Worm (Caenorhabditis elegans) whole organism, L2 larva: ENCODE data around the gene rsp-4.
A peak's percentile ranks its signal among the peaks of the same experiment; 100 is the strongest.

Source experiments
- C34F6.9 ChIP-seq: fragments of 150-350 bp; optimal IDR thresholded peaks from 2 replicates; lab custom pipeline; 2014; ENCODE audit warnings: missing biosample characterization, missing genetic modification characterization
- F13H6.1 ChIP-seq: sonication (generic microtip); optimal IDR thresholded peaks from 2 replicates; lab custom pipeline; 2016; ENCODE audit warnings: missing genetic modification characterization, missing compliant biosample characterization
- alr-1 ChIP-seq: fragments of 150-350 bp; optimal IDR thresholded peaks from 2 replicates; lab custom pipeline; 2014; ENCODE audit warnings: missing biosample characterization, missing genetic modification characterization
- blmp-1 ChIP-seq: sonication (generic microtip); optimal IDR thresholded peaks from 2 replicates; lab custom pipeline; 2017; ENCODE audit warnings: missing genetic modification characterization, mild to moderate bottlenecking, missing compliant biosample characterization, antibody characterized with exemption, moderate library complexity; ENCODE audit not compliant: insufficient read depth
- ceh-16 ChIP-seq: fragments of 150-350 bp; optimal IDR thresholded peaks from 2 replicates; lab custom pipeline; 2014; ENCODE audit warnings: missing biosample characterization, missing genetic modification characterization
- crh-2 ChIP-seq: sonication (generic microtip); optimal IDR thresholded peaks from 2 replicates; lab custom pipeline; 2017; ENCODE audit warnings: missing biosample characterization, missing genetic modification characterization
- fos-1 ChIP-seq: fragments of 150-350 bp; optimal IDR thresholded peaks from 2 replicates; lab custom pipeline; 2014; ENCODE audit warnings: missing biosample characterization, missing genetic modification characterization
- gmeb-1 ChIP-seq: fragments of 150-350 bp; optimal IDR thresholded peaks from 2 replicates; lab custom pipeline; 2014; ENCODE audit warnings: missing biosample characterization, missing genetic modification characterization
- lin-13 ChIP-seq: fragments of 150-350 bp; optimal IDR thresholded peaks from 2 replicates; lab custom pipeline; 2014; ENCODE audit warnings: missing biosample characterization, missing genetic modification reagents, missing genetic modification characterization
- lsy-2 ChIP-seq, 2 experiments: fragments of 150-350 bp in 1 of 2; sonication (generic microtip) in 1 of 2; optimal IDR thresholded peaks; 2 replicates each; lab custom pipeline; 2014 to 2017; ENCODE audit warnings: missing biosample characterization in 2 of 2, missing genetic modification characterization in 2 of 2
- mdl-1 ChIP-seq, 2 experiments: fragments of 150-350 bp in 1 of 2; sonication (generic microtip) in 1 of 2; optimal IDR thresholded peaks; 2 replicates each; lab custom pipeline; 2017; ENCODE audit warnings: missing biosample characterization in 2 of 2, missing genetic modification characterization in 2 of 2
- nhr-11 ChIP-seq: fragments of 150-350 bp; optimal IDR thresholded peaks from 2 replicates; lab custom pipeline; 2014; ENCODE audit warnings: missing biosample characterization, missing genetic modification characterization
- nhr-129 ChIP-seq: fragments of 150-350 bp; optimal IDR thresholded peaks from 2 replicates; lab custom pipeline; 2014; ENCODE audit warnings: missing biosample characterization, missing genetic modification characterization
- nhr-21 ChIP-seq: fragments of 150-350 bp; optimal IDR thresholded peaks from 2 replicates; lab custom pipeline; 2014; ENCODE audit warnings: missing biosample characterization, missing genetic modification characterization
- nhr-6 ChIP-seq: fragments of 150-350 bp; optimal IDR thresholded peaks from 2 replicates; lab custom pipeline; 2014; ENCODE audit warnings: missing biosample characterization, missing genetic modification characterization
- peb-1 ChIP-seq: fragments of 150-350 bp; optimal IDR thresholded peaks from 2 replicates; lab custom pipeline; 2014; ENCODE audit warnings: missing biosample characterization, missing genetic modification characterization
- sma-3 ChIP-seq: sonication (generic microtip); optimal IDR thresholded peaks from 2 replicates; lab custom pipeline; 2016; ENCODE audit warnings: missing genetic modification reagents, missing genetic modification characterization, missing compliant biosample characterization
- sma-9 ChIP-seq, 2 experiments: fragments of 150-350 bp in 1 of 2; sonication (generic microtip) in 1 of 2; optimal IDR thresholded peaks; 2 replicates each; lab custom pipeline; 2014 to 2016; ENCODE audit warnings: missing genetic modification characterization in 2 of 2, mild to moderate bottlenecking in 1 of 2, missing biosample characterization in 1 of 2, missing compliant biosample characterization in 1 of 2, missing genetic modification reagents in 1 of 2, moderate library complexity in 1 of 2
- unc-55 ChIP-seq: fragments of 150-350 bp; sonication (generic microtip); optimal IDR thresholded peaks from 3 replicates; lab custom pipeline; 2014; ENCODE audit warnings: missing biosample characterization, missing genetic modification reagents, missing genetic modification characterization
- ztf-4 ChIP-seq: fragments of 150-350 bp; optimal IDR thresholded peaks from 2 replicates; lab custom pipeline; 2014; ENCODE audit warnings: missing biosample characterization, missing genetic modification characterization

Gene rsp-4

DNA sequence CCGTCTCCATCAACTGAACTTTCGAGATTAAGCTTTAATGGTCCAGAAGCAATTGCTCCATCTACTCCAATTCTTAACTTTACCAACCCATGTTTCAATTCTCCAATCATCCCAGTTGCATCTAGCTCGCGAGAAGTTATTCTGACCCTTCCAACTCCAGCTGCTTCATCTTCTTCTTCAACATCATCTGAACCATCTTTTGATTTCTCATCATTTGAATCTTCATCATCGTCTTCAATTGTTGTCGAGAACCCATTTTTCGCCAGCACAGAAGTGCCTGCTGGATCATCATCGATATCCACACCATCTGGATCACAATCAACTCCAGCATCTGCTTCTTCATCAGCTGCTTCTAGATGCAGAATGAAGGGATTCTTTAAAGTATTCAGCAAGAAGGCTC, 49.1 kb downstream of the rsp-4 start:
- TF ChIP-seq nhr-6 (no peak), alr-1 (no peak), sma-3 (GFP tag; lab: Kevin White, UChicago) (no peak), lin-13 (GFP tag; lab: Kevin White, UChicago) (no peak), ztf-4 (tag; lab: Kevin White, UChicago) (no peak), unc-55 (GFP tag; lab: Kevin White, UChicago) (no peak), crh-2 (no peak)

DNA sequence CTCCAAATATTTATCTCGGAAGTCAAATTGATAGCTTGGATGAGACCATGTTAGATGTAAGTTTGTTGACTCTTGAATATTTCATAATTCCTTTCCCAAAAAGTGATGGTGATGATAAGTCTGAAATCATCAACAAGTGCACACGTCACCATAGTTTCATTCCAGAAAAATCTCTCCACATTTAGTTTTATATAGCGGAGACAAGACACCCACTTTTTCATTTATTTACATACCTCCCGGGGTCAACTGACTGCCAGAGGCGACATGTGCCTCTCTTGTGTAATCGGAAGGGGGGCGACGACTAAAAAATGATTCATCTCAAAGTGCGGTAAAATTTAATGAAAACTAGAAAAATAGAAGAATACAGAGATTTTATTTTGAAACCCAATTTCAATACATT, 50.3 kb downstream of the rsp-4 start:
- TF ChIP-seq C34F6.9 (tag; lab: Kevin White, UChicago) (peak; percentile 10), gmeb-1 (peak; percentile 26), sma-9 (GFP tag; optimal IDR thresholded peaks at IDR 0.05; lab: Kevin White, UChicago) (peak; percentile 59), sma-9 (tag; optimal IDR thresholded peaks at IDR 0.05; lab: Kevin White, UChicago) (no peak), mdl-1 (tag; optimal IDR thresholded peaks at IDR 0.05; lab: Kevin White, UChicago) (peak in 1 of 2 experiments; percentile 10), fos-1 (tag; lab: Kevin White, UChicago) (peak; percentile 72), nhr-11 (no peak), ztf-4 (tag; lab: Kevin White, UChicago) (peak; percentile 52), nhr-129 (tag; lab: Kevin White, UChicago) (peak; percentile 66), nhr-21 (tag; lab: Kevin White, UChicago) (no peak), crh-2 (peak; percentile 90), sma-3 (GFP tag; lab: Kevin White, UChicago) (peak; percentile 14), blmp-1 (tag; lab: Kevin White, UChicago) (no peak), ceh-16 (tag; lab: Kevin White, UChicago) (no peak), lsy-2 (tag; optimal IDR thresholded peaks at IDR 0.05; lab: Kevin White, UChicago) (peak in 1 of 2 experiments; percentile 33), F13H6.1 (tag; lab: Kevin White, UChicago) (peak; percentile 26)

DNA sequence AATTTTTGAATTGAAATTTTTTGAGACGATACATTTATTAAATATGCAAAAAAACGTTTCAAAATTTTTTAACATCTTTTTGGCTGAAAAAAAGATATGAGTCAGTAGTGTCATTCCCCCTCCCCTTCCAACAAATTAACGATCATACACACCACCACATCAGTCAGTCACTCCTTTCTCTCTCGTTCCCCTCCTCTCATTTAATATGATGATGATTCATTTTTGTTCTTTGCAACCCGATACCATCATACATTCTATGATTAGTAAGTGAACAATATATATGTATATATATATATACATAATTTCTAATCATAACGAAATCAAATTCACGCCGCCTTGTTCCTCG, 51.2 kb downstream of the rsp-4 start:
- TF ChIP-seq fos-1 (tag; lab: Kevin White, UChicago) (peak; percentile 1), peb-1 (tag; lab: Kevin White, UChicago) (no peak), lin-13 (GFP tag; lab: Kevin White, UChicago) (peak; percentile 9), nhr-6 (no peak)
